Worm (Caenorhabditis elegans) whole organism, L4 larva: Measurements from ENCODE around the gene rpl-37.

Source experiments
- hlh-30 ChIP-seq: sonication (generic microtip); optimal IDR thresholded peaks from 2 replicates; lab custom pipeline; 2017; ENCODE audit warnings: antibody characterized with exemption, mild to moderate bottlenecking, missing genetic modification characterization, missing compliant biosample characterization; ENCODE audit not compliant: insufficient read depth
- nhr-28 ChIP-seq: fragments of 150-350 bp; optimal IDR thresholded peaks from 2 replicates; lab custom pipeline; 2014; ENCODE audit warnings: missing biosample characterization, missing genetic modification characterization
- nhr-48 ChIP-seq: sonication (generic microtip); optimal IDR thresholded peaks from 2 replicates; lab custom pipeline; 2016; ENCODE audit warnings: mild to moderate bottlenecking, missing genetic modification characterization, missing compliant biosample characterization
- unc-39 ChIP-seq: sonication (generic microtip); optimal IDR thresholded peaks from 2 replicates; lab custom pipeline; 2017; ENCODE audit warnings: missing biosample characterization, missing genetic modification characterization
- ztf-11 ChIP-seq: fragments of 150-350 bp; optimal IDR thresholded peaks from 2 replicates; lab custom pipeline; 2014; ENCODE audit warnings: missing biosample characterization, missing genetic modification characterization

ce11 chrIII:3548017-3548416, 19.6 kb downstream of the rpl-37 start, which contains the start of gene C54C6.11:
- TF ChIP-seq ztf-11, result no peak
- no peak for TF ChIP-seq unc-39 (tag; lab: Kevin White, UChicago)
- TF ChIP-seq nhr-28, result no peak
- TF ChIP-seq hlh-30 (tag; lab: Kevin White, UChicago), result no peak
- no peak for TF ChIP-seq nhr-48 (tag; lab: Kevin White, UChicago)
